Fruit fly (Drosophila melanogaster): Measurements from ENCODE around the gene CG1764.

CG1764 gene

dm6 chrX:13331814-13332701 is 29.8 kb upstream of the CG1764 start:
- TF ChIP-seq dl (GFP tag; optimal IDR thresholded peaks at IDR 0.05; ENCODE audit: insufficient read depth in 1 of 2, partially characterized antibody in 2 of 2) (no peak), sage (GFP tag; optimal IDR thresholded peaks at IDR 0.05) (peak; percentile 51), HLH106 (tag; optimal IDR thresholded peaks at IDR 0.05) (peak; percentile 66), Jra (GFP tag; optimal IDR thresholded peaks at IDR 0.05) (peak; percentile 61), Hr78 (GFP tag; optimal IDR thresholded peaks at IDR 0.05) (no peak), dmrt93B (GFP tag; optimal IDR thresholded peaks at IDR 0.05) (peak; percentile 68), OdsH (GFP tag; optimal IDR thresholded peaks at IDR 0.05) (peak; percentile 83), foxo (GFP tag; optimal IDR thresholded peaks at IDR 0.05) (peak; percentile 78 to 92), br (GFP tag; optimal IDR thresholded peaks at IDR 0.05) (peak; percentile 89), ey (GFP tag; optimal IDR thresholded peaks at IDR 0.05) (peak; percentile 88), fru (GFP tag; optimal IDR thresholded peaks at IDR 0.05) (peak; percentile 91), GATAd (GFP tag; optimal IDR thresholded peaks at IDR 0.05) (no peak), psq (GFP tag; optimal IDR thresholded peaks at IDR 0.05) (peak; percentile 79), Vsx2 (GFP tag; optimal IDR thresholded peaks at IDR 0.05; ENCODE audit: partially characterized antibody) (no peak), tai (GFP tag; optimal IDR thresholded peaks at IDR 0.05) (peak; percentile 45), CG32264 (GFP tag; optimal IDR thresholded peaks at IDR 0.05) (peak; percentile 73), h (GFP tag; optimal IDR thresholded peaks at IDR 0.05) (peak; percentile 92), sv (GFP tag; optimal IDR thresholded peaks at IDR 0.05) (no peak), usp (GFP tag; optimal IDR thresholded peaks at IDR 0.05) (no peak), N (GFP tag; optimal IDR thresholded peaks at IDR 0.05) (no peak), dsf (GFP tag; optimal IDR thresholded peaks at IDR 0.05; ENCODE audit: borderline replicate concordance) (no peak), jim (GFP tag; optimal IDR thresholded peaks at IDR 0.05) (no peak), lola (GFP tag; optimal IDR thresholded peaks at IDR 0.05) (no peak), CG9705 (GFP tag; optimal IDR thresholded peaks at IDR 0.05) (no peak), Mio (GFP tag; optimal IDR thresholded peaks at IDR 0.05) (peak; percentile 18), CrebA (GFP tag; optimal IDR thresholded peaks at IDR 0.05; ENCODE audit: borderline replicate concordance) (peak; percentile 85), Dfd (GFP tag; optimal IDR thresholded peaks at IDR 0.05) (no peak), Abd-B (GFP tag; optimal IDR thresholded peaks at IDR 0.05) (no peak), woc (GFP tag; optimal IDR thresholded peaks at IDR 0.05) (peak; percentile 49), brk (GFP tag; optimal IDR thresholded peaks at IDR 0.05) (peak; percentile 52), Rel (GFP tag; optimal IDR thresholded peaks at IDR 0.05) (no peak), Rel (tag; optimal IDR thresholded peaks at IDR 0.05) (peak; percentile 90), pan (optimal IDR thresholded peaks at IDR 0.05) (no peak), Dif (GFP tag; optimal IDR thresholded peaks at IDR 0.05; ENCODE audit: partially characterized antibody) (peak; percentile 4), Hnf4 (GFP tag; optimal IDR thresholded peaks at IDR 0.05) (peak; percentile 80), rgr (GFP tag; optimal IDR thresholded peaks at IDR 0.05) (peak; percentile 93), Myc (optimal IDR thresholded peaks at IDR 0.05) (no peak), Hr83 (GFP tag; optimal IDR thresholded peaks at IDR 0.05; ENCODE audit: poor library complexity, severe bottlenecking) (no peak), Sp1 (GFP tag; optimal IDR thresholded peaks at IDR 0.05) (peak; percentile 72)

- peak; percentile 14 for TF ChIP-seq Hnf4 (GFP tag; optimal IDR thresholded peaks at IDR 0.05)
- no peak for TF ChIP-seq brk (GFP tag; optimal IDR thresholded peaks at IDR 0.05)
- peak; percentile 49 for TF ChIP-seq Dif (GFP tag; optimal IDR thresholded peaks at IDR 0.05; ENCODE audit: partially characterized antibody)
- TF ChIP-seq CrebA (GFP tag; optimal IDR thresholded peaks at IDR 0.05; ENCODE audit: borderline replicate concordance): no peak
- no peak for TF ChIP-seq tai (GFP tag; optimal IDR thresholded peaks at IDR 0.05)
- TF ChIP-seq psq (GFP tag; optimal IDR thresholded peaks at IDR 0.05): no peak
- peak; percentile 42 for TF ChIP-seq h (GFP tag; optimal IDR thresholded peaks at IDR 0.05)
- TF ChIP-seq CG9705 (GFP tag; optimal IDR thresholded peaks at IDR 0.05): peak; percentile 21
- no peak for TF ChIP-seq Hr78 (GFP tag; optimal IDR thresholded peaks at IDR 0.05)
- TF ChIP-seq CG32264 (GFP tag; optimal IDR thresholded peaks at IDR 0.05): no peak
- peak; percentile 17 for TF ChIP-seq rgr (GFP tag; optimal IDR thresholded peaks at IDR 0.05)
- TF ChIP-seq fru (GFP tag; optimal IDR thresholded peaks at IDR 0.05): peak; percentile 42
- peak; percentile 80 for TF ChIP-seq Hr83 (GFP tag; optimal IDR thresholded peaks at IDR 0.05; ENCODE audit: poor library complexity, severe bottlenecking)
- TF ChIP-seq Vsx2 (GFP tag; optimal IDR thresholded peaks at IDR 0.05; ENCODE audit: partially characterized antibody): no peak
- no peak for TF ChIP-seq woc (GFP tag; optimal IDR thresholded peaks at IDR 0.05)
- TF ChIP-seq Myc (optimal IDR thresholded peaks at IDR 0.05): no peak
- TF ChIP-seq jim (GFP tag; optimal IDR thresholded peaks at IDR 0.05): peak; percentile 57
- peak; percentile 56 for TF ChIP-seq Sp1 (GFP tag; optimal IDR thresholded peaks at IDR 0.05)
- TF ChIP-seq sage (GFP tag; optimal IDR thresholded peaks at IDR 0.05): no peak
- TF ChIP-seq Mio (GFP tag; optimal IDR thresholded peaks at IDR 0.05): no peak
- no peak for TF ChIP-seq GATAd (GFP tag; optimal IDR thresholded peaks at IDR 0.05)
- no peak for TF ChIP-seq HLH106 (tag; optimal IDR thresholded peaks at IDR 0.05)
- TF ChIP-seq Rel (GFP tag; optimal IDR thresholded peaks at IDR 0.05): no peak
- peak; percentile 60 for TF ChIP-seq Rel (tag; optimal IDR thresholded peaks at IDR 0.05)
- no peak for TF ChIP-seq ey (GFP tag; optimal IDR thresholded peaks at IDR 0.05)
- TF ChIP-seq br (GFP tag; optimal IDR thresholded peaks at IDR 0.05): peak; percentile 17
- peak in 1 of 2 experiments; percentile 44 for TF ChIP-seq foxo (GFP tag; optimal IDR thresholded peaks at IDR 0.05)
- TF ChIP-seq pan (optimal IDR thresholded peaks at IDR 0.05): no peak
- TF ChIP-seq dsf (GFP tag; optimal IDR thresholded peaks at IDR 0.05; ENCODE audit: borderline replicate concordance): no peak
- no peak for TF ChIP-seq N (GFP tag; optimal IDR thresholded peaks at IDR 0.05)
- TF ChIP-seq usp (GFP tag; optimal IDR thresholded peaks at IDR 0.05): no peak
- no peak for TF ChIP-seq sv (GFP tag; optimal IDR thresholded peaks at IDR 0.05)
- no peak for TF ChIP-seq lola (GFP tag; optimal IDR thresholded peaks at IDR 0.05)
- no peak for TF ChIP-seq Dfd (GFP tag; optimal IDR thresholded peaks at IDR 0.05)
- no peak for TF ChIP-seq OdsH (GFP tag; optimal IDR thresholded peaks at IDR 0.05)
- TF ChIP-seq dl (GFP tag; optimal IDR thresholded peaks at IDR 0.05; ENCODE audit: insufficient read depth in 1 of 2, partially characterized antibody in 2 of 2): no peak
- TF ChIP-seq Jra (GFP tag; optimal IDR thresholded peaks at IDR 0.05): no peak
- no peak for TF ChIP-seq dmrt93B (GFP tag; optimal IDR thresholded peaks at IDR 0.05)
- TF ChIP-seq Abd-B (GFP tag; optimal IDR thresholded peaks at IDR 0.05): no peak
Observed at dm6 chrX:13329572-13330046, 27.4 kb upstream of the CG1764 start, which contains the start of gene Prx2. Gene Prx2, plus strand, starts transcription at chrX:13329824.

All from whole organism, wandering third instar larva.